Worm (Caenorhabditis elegans) whole organism, L3 larva: Measurements from ENCODE around the gene C06B8.7.

Experiments used
- lin-15B ChIP-seq: fragments of 150-350 bp; optimal IDR thresholded peaks from 2 replicates; lab custom pipeline; 2014; ENCODE audit warnings: missing biosample characterization, missing genetic modification characterization
- lin-39 ChIP-seq: fragments of 150-350 bp; optimal IDR thresholded peaks from 2 replicates; lab custom pipeline; 2018; ENCODE audit warnings: missing biosample characterization, missing genetic modification reagents, missing genetic modification characterization
- pqm-1 ChIP-seq: fragments of 150-350 bp; optimal IDR thresholded peaks from 2 replicates; lab custom pipeline; 2017; ENCODE audit warnings: missing biosample characterization, missing genetic modification characterization, inconsistent platforms
- tbx-2 ChIP-seq: sonication (generic microtip); optimal IDR thresholded peaks from 2 replicates; lab custom pipeline; 2016; ENCODE audit warnings: mild to moderate bottlenecking, missing genetic modification characterization, missing compliant biosample characterization
- ztf-11 ChIP-seq: fragments of 150-350 bp; optimal IDR thresholded peaks from 2 replicates; lab custom pipeline; 2014; ENCODE audit warnings: missing biosample characterization, missing genetic modification characterization

DNA sequence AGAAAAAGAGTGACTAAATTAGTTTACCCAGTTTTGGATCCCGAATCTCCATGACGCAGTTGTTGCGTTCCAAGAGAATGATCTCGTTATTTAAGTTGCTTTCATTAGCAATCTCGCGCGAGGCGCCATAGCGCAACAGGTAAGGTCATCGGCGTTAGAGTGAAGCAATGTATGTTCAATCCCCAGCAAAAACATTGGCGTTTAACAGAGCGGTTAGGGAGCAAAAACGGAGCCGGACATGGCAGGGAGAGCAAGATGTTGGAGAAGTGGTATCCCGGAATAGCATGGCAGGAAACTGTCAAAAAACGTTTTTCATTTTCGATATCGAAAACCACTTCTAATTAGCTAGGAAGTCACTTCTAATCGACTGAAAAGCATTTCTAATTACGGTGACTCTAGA, 44.2 kb upstream of the C06B8.7 start:
- no peak for TF ChIP-seq lin-39 (tag; lab: Kevin White, UChicago)
- TF ChIP-seq tbx-2 = no peak
- TF ChIP-seq pqm-1 (tag; lab: Kevin White, UChicago) = no peak
- TF ChIP-seq ztf-11 (tag; lab: Kevin White, UChicago) = no peak
- TF ChIP-seq lin-15B (tag; lab: Kevin White, UChicago) = no peak
